Worm (Caenorhabditis elegans) whole organism, L3 larva: ENCODE results near the gene srlf-16.

Experiments
- R02D3.7 ChIP-seq: fragments of 150-350 bp; optimal IDR thresholded peaks from 2 replicates; lab custom pipeline; 2014; ENCODE audit warnings: missing biosample characterization, missing genetic modification characterization
- ZK546.5 ChIP-seq: sonication (generic microtip); optimal IDR thresholded peaks from 2 replicates; lab custom pipeline; 2017; ENCODE audit warnings: missing biosample characterization, missing genetic modification characterization
- ama-1 ChIP-seq: fragments of 150-350 bp; optimal IDR thresholded peaks from 2 replicates; lab custom pipeline; 2018
- ceh-16 ChIP-seq: sonication (generic microtip); optimal IDR thresholded peaks from 2 replicates; lab custom pipeline; 2017; ENCODE audit warnings: missing biosample characterization, missing genetic modification characterization
- ceh-28 ChIP-seq: fragments of 150-350 bp; optimal IDR thresholded peaks from 2 replicates; lab custom pipeline; 2014; ENCODE audit warnings: missing biosample characterization, missing genetic modification reagents, missing genetic modification characterization
- ceh-82 ChIP-seq: fragments of 150-350 bp; optimal IDR thresholded peaks from 2 replicates; lab custom pipeline; 2014; ENCODE audit warnings: missing biosample characterization, missing genetic modification characterization
- daf-12 ChIP-seq: fragments of 150-350 bp; optimal IDR thresholded peaks from 2 replicates; lab custom pipeline; 2014; ENCODE audit warnings: missing biosample characterization, missing genetic modification reagents, missing genetic modification characterization
- egl-27 ChIP-seq: sonication (generic microtip); optimal IDR thresholded peaks from 4 replicates; lab custom pipeline; 2017; ENCODE audit warnings: missing biosample characterization, missing genetic modification reagents, missing genetic modification characterization
- egl-5 ChIP-seq: fragments of 150-350 bp; optimal IDR thresholded peaks from 2 replicates; lab custom pipeline; 2017; ENCODE audit warnings: missing biosample characterization, missing genetic modification reagents, missing genetic modification characterization, inconsistent platforms
- elt-1 ChIP-seq: fragments of 150-350 bp; optimal IDR thresholded peaks from 2 replicates; lab custom pipeline; 2014; ENCODE audit warnings: missing biosample characterization, missing genetic modification characterization
- elt-2 ChIP-seq: sonication (generic microtip); optimal IDR thresholded peaks from 2 replicates; lab custom pipeline; 2016; ENCODE audit warnings: missing genetic modification reagents, mild to moderate bottlenecking, missing genetic modification characterization, missing compliant biosample characterization
- elt-3 ChIP-seq, 3 experiments: fragments of 150-350 bp in 1 of 3; sonication (generic microtip) in 2 of 3; optimal IDR thresholded peaks; 2 replicates in 2 of 3; 4 replicates in 1 of 3; lab custom pipeline; 2014 to 2017; ENCODE audit warnings: missing biosample characterization in 3 of 3, missing genetic modification characterization in 3 of 3
- eor-1 ChIP-seq, 2 experiments: fragments of 150-350 bp; optimal IDR thresholded peaks; 2 replicates each; lab custom pipeline; 2014 to 2018; ENCODE audit warnings: missing biosample characterization in 2 of 2, missing genetic modification characterization in 2 of 2
- fkh-10 ChIP-seq: sonication (generic microtip); optimal IDR thresholded peaks from 2 replicates; lab custom pipeline; 2017; ENCODE audit warnings: missing biosample characterization, missing genetic modification reagents, missing genetic modification characterization
- fkh-2 ChIP-seq: fragments of 150-350 bp; optimal IDR thresholded peaks from 2 replicates; lab custom pipeline; 2014; ENCODE audit warnings: missing biosample characterization, missing genetic modification reagents, missing genetic modification characterization
- fos-1 ChIP-seq: fragments of 150-350 bp; optimal IDR thresholded peaks from 2 replicates; lab custom pipeline; 2014; ENCODE audit warnings: missing biosample characterization, missing genetic modification characterization
- lin-15B ChIP-seq: fragments of 150-350 bp; optimal IDR thresholded peaks from 2 replicates; lab custom pipeline; 2014; ENCODE audit warnings: missing biosample characterization, missing genetic modification characterization
- lin-39 ChIP-seq: fragments of 150-350 bp; optimal IDR thresholded peaks from 2 replicates; lab custom pipeline; 2018; ENCODE audit warnings: missing biosample characterization, missing genetic modification reagents, missing genetic modification characterization
- lsy-12 ChIP-seq: sonication (generic microtip); optimal IDR thresholded peaks from 2 replicates; lab custom pipeline; 2016; ENCODE audit warnings: mild to moderate bottlenecking, missing genetic modification characterization, missing compliant biosample characterization
- mdl-1 ChIP-seq: fragments of 150-350 bp; optimal IDR thresholded peaks from 2 replicates; lab custom pipeline; 2014; ENCODE audit warnings: missing biosample characterization, missing genetic modification characterization
- mml-1 ChIP-seq: fragments of 150-350 bp; sonication (generic microtip); optimal IDR thresholded peaks from 3 replicates; lab custom pipeline; 2014; ENCODE audit warnings: missing biosample characterization, missing genetic modification characterization
- nfya-1 ChIP-seq: sonication (generic microtip); optimal IDR thresholded peaks from 2 replicates; lab custom pipeline; 2017; ENCODE audit warnings: missing genetic modification characterization, mild to moderate bottlenecking, missing compliant biosample characterization, antibody characterized with exemption, moderate library complexity; ENCODE audit not compliant: insufficient read depth
- nhr-12 ChIP-seq: fragments of 150-350 bp; optimal IDR thresholded peaks from 2 replicates; lab custom pipeline; 2014; ENCODE audit warnings: missing biosample characterization, missing genetic modification characterization
- nhr-25 ChIP-seq: sonication (generic microtip); optimal IDR thresholded peaks from 2 replicates; lab custom pipeline; 2017; ENCODE audit warnings: missing biosample characterization, missing genetic modification characterization
- nhr-43 ChIP-seq: sonication (generic microtip); optimal IDR thresholded peaks from 2 replicates; lab custom pipeline; 2016; ENCODE audit warnings: mild to moderate bottlenecking, missing genetic modification characterization, missing compliant biosample characterization; ENCODE audit not compliant: poor library complexity, severe bottlenecking
- nhr-67 ChIP-seq: fragments of 150-350 bp; optimal IDR thresholded peaks from 2 replicates; lab custom pipeline; 2014; ENCODE audit warnings: missing biosample characterization, missing genetic modification characterization
- nhr-76 ChIP-seq: fragments of 150-350 bp; sonication (generic microtip); optimal IDR thresholded peaks from 5 replicates; lab custom pipeline; 2014; ENCODE audit warnings: missing biosample characterization, missing genetic modification characterization
- nhr-77 ChIP-seq: fragments of 150-350 bp; optimal IDR thresholded peaks from 2 replicates; lab custom pipeline; 2014; ENCODE audit warnings: missing biosample characterization, missing genetic modification characterization
- pha-4 ChIP-seq: fragments of 150-350 bp; optimal IDR thresholded peaks from 2 replicates; lab custom pipeline; 2014; ENCODE audit warnings: missing biosample characterization, missing genetic modification reagents, missing genetic modification characterization
- sea-2 ChIP-seq: fragments of 150-350 bp; sonication (generic microtip); optimal IDR thresholded peaks from 4 replicates; lab custom pipeline; 2014; ENCODE audit warnings: missing biosample characterization, missing genetic modification reagents, missing genetic modification characterization
- snpc-4 ChIP-seq: fragments of 150-350 bp; optimal IDR thresholded peaks from 2 replicates; lab custom pipeline; 2014; ENCODE audit warnings: missing biosample characterization, missing genetic modification characterization
- tbx-2 ChIP-seq: sonication (generic microtip); optimal IDR thresholded peaks from 2 replicates; lab custom pipeline; 2016; ENCODE audit warnings: mild to moderate bottlenecking, missing genetic modification characterization, missing compliant biosample characterization
- unc-62 ChIP-seq: fragments of 150-350 bp; sonication (generic microtip); optimal IDR thresholded peaks from 4 replicates; lab custom pipeline; 2014; ENCODE audit warnings: missing biosample characterization, missing genetic modification reagents, missing genetic modification characterization
- zag-1 ChIP-seq: fragments of 150-350 bp; optimal IDR thresholded peaks from 2 replicates; lab custom pipeline; 2014; ENCODE audit warnings: missing biosample characterization, missing genetic modification characterization
- ztf-11 ChIP-seq: fragments of 150-350 bp; optimal IDR thresholded peaks from 2 replicates; lab custom pipeline; 2014; ENCODE audit warnings: missing biosample characterization, missing genetic modification characterization
- ztf-4 ChIP-seq: fragments of 150-350 bp; optimal IDR thresholded peaks from 2 replicates; lab custom pipeline; 2014; ENCODE audit warnings: missing biosample characterization, missing genetic modification characterization

Gene srlf-16

ce11 chrV:8104473-8104872, at the start of gene srlf-16:
Gene srlf-16, plus strand, starts transcription at chrV:8104773.
- TF ChIP-seq mdl-1 (tag; lab: Kevin White, UChicago) (no peak), nhr-43 (tag; lab: Kevin White, UChicago) (no peak), nhr-67 (tag; lab: Kevin White, UChicago) (no peak), lin-39 (tag; lab: Kevin White, UChicago) (no peak)

- no peak for TF ChIP-seq fkh-2 (tag; lab: Kevin White, UChicago)
- TF ChIP-seq, all 47 proteins: peak for 0
Measured at ce11 chrV:8055170-8055569, 49.4 kb upstream of the srlf-16 start.

- TF ChIP-seq fkh-2 (tag; lab: Kevin White, UChicago) (no peak), tbx-2 (tag; lab: Kevin White, UChicago) (no peak), daf-12 (no peak), nhr-12 (no peak), elt-3 (tag; optimal IDR thresholded peaks at IDR 0.05; lab: Kevin White, UChicago) (no peak), ceh-82 (tag; lab: Kevin White, UChicago) (no peak), ceh-28 (tag; lab: Kevin White, UChicago) (no peak), egl-27 (tag; lab: Kevin White, UChicago) (no peak), lin-15B (tag; lab: Kevin White, UChicago) (no peak), sea-2 (GFP tag; lab: Kevin White, UChicago) (no peak), ZK546.5 (tag; lab: Kevin White, UChicago) (no peak), R02D3.7 (no peak), ama-1 (lab: Kevin White, UChicago) (no peak), ztf-4 (no peak), nfya-1 (tag; lab: Kevin White, UChicago) (no peak)
Measured at ce11 chrV:8058359-8058758, 46.2 kb upstream of the srlf-16 start, which contains the start of gene str-138. Gene str-138, plus strand, starts transcription at chrV:8058659.

ce11 chrV:8062074-8062473, 42.5 kb upstream of the srlf-16 start, which contains the start of gene str-139:
Gene str-139, minus strand, starts transcription at chrV:8062174.
- TF ChIP-seq ceh-82 (tag; lab: Kevin White, UChicago) (no peak), eor-1 (tag; optimal IDR thresholded peaks at IDR 0.05; lab: Kevin White, UChicago) (no peak), nhr-76 (tag; lab: Kevin White, UChicago) (no peak), lin-39 (tag; lab: Kevin White, UChicago) (no peak), elt-3 (tag; optimal IDR thresholded peaks at IDR 0.05; lab: Kevin White, UChicago) (no peak), egl-27 (tag; lab: Kevin White, UChicago) (no peak), lsy-12 (tag; lab: Kevin White, UChicago) (no peak), fkh-10 (GFP tag; lab: Kevin White, UChicago) (no peak), nhr-25 (tag; lab: Kevin White, UChicago) (no peak), elt-2 (tag; lab: Kevin White, UChicago) (no peak), lin-15B (tag; lab: Kevin White, UChicago) (no peak), egl-5 (tag; lab: Kevin White, UChicago) (no peak), ZK546.5 (tag; lab: Kevin White, UChicago) (no peak), daf-12 (no peak), fkh-2 (tag; lab: Kevin White, UChicago) (no peak), unc-62 (no peak), R02D3.7 (no peak), ama-1 (lab: Kevin White, UChicago) (no peak), pha-4 (tag; lab: Kevin White, UChicago) (no peak)

- TF ChIP-seq tbx-2 (tag; lab: Kevin White, UChicago) (no peak), nhr-12 (no peak), elt-1 (no peak), ceh-28 (tag; lab: Kevin White, UChicago) (no peak), nhr-77 (tag; lab: Kevin White, UChicago) (no peak), ama-1 (lab: Kevin White, UChicago) (no peak), ceh-16 (no peak), fos-1 (tag; lab: Kevin White, UChicago) (no peak), ztf-4 (no peak), snpc-4 (tag; lab: Kevin White, UChicago) (no peak), lin-39 (tag; lab: Kevin White, UChicago) (no peak), pha-4 (tag; lab: Kevin White, UChicago) (no peak), mml-1 (tag; lab: Kevin White, UChicago) (no peak), daf-12 (no peak), nhr-25 (tag; lab: Kevin White, UChicago) (no peak), R02D3.7 (no peak), ztf-11 (tag; lab: Kevin White, UChicago) (no peak), zag-1 (tag; lab: Kevin White, UChicago) (no peak), ZK546.5 (tag; lab: Kevin White, UChicago) (no peak), nhr-76 (tag; lab: Kevin White, UChicago) (no peak)
Measured at ce11 chrV:8067800-8068199, 36.8 kb upstream of the srlf-16 start, which contains the start of gene str-140. Gene str-140, minus strand, starts transcription at chrV:8067900.
